Fruit fly (Drosophila melanogaster) whole organism, wandering third instar larva: ENCODE measurements around the gene CG7692.

ENCODE experiments used
- Abd-B ChIP-seq: fragments of >200 bp; optimal IDR thresholded peaks from 2 replicates; lab custom pipeline; 2017; ENCODE audit warnings: missing biosample characterization, missing genetic modification characterization
- CrebA ChIP-seq: fragments of 200-800 bp; sonication (Bioruptor generic); optimal IDR thresholded peaks from 2 replicates; lab custom pipeline; 2016; ENCODE audit warnings: missing biosample characterization, mild to moderate bottlenecking, missing genetic modification characterization, borderline replicate concordance
- Dfd ChIP-seq: fragments of >200 bp; optimal IDR thresholded peaks from 2 replicates; lab custom pipeline; 2017; ENCODE audit warnings: missing biosample characterization, missing genetic modification characterization
- Myc ChIP-seq: fragments of >200 bp; optimal IDR thresholded peaks from 2 replicates; lab custom pipeline; 2017
- N ChIP-seq: fragments of >200 bp; optimal IDR thresholded peaks from 2 replicates; lab custom pipeline; 2018; ENCODE audit warnings: missing biosample characterization, missing external identifiers, missing genetic modification characterization
- h ChIP-seq: fragments of 200-800 bp; sonication (Bioruptor generic); optimal IDR thresholded peaks from 3 replicates; lab custom pipeline; 2016; ENCODE audit warnings: missing biosample characterization, mild to moderate bottlenecking, missing genetic modification characterization
- pan ChIP-seq: fragments of >200 bp; optimal IDR thresholded peaks from 2 replicates; lab custom pipeline; 2017
- psq ChIP-seq: fragments of 200-800 bp; sonication (Bioruptor generic); optimal IDR thresholded peaks from 3 replicates; lab custom pipeline; 2017; ENCODE audit warnings: missing biosample characterization, mild to moderate bottlenecking, missing genetic modification characterization, moderate library complexity

DNA sequence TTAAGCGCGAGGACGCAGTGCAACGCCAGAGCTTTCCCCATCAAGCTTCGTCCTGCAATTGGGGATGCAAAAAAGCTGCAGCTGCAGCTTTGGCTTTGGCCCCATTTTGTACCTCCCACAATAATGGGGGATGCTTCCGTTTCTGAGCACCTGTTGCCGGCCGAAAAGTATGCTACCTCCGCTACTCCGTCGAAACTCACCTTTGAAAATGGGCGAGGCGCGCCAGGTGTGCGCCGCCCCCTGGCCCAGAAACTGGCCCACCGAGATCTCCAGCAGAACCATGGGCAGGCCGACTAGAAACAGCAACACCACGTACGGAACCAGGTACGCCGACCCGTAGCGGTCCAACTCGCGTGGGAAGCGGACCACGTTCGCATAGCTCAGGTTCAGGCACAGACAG, 49.8 kb downstream of the CG7692 start:
- no peak for TF ChIP-seq h (GFP tag; lab: Kevin White, UChicago)
- TF ChIP-seq Abd-B (GFP tag; lab: Kevin White, UChicago) = no peak
- TF ChIP-seq N (GFP tag; lab: Kevin White, UChicago) = no peak
- no peak for TF ChIP-seq CrebA
- TF ChIP-seq psq (GFP tag; lab: Kevin White, UChicago) = no peak
- no peak for TF ChIP-seq Myc
- no peak for TF ChIP-seq pan (lab: Kevin White, UChicago)
- TF ChIP-seq Dfd (GFP tag; lab: Kevin White, UChicago) = no peak
